Worm (Caenorhabditis elegans): ENCODE results near the gene sma-3.

ce11 chrIII:6888497-6888896 lies 24.7 kb upstream of the sma-3 start:
- TF ChIP-seq flt-1 (GFP tag; IDR thresholded peaks at IDR 0.05): 0 out of 2 replicates have a peak, but pooled peaks have one; percentile 39
- TF ChIP-seq ztf-23 (GFP tag; IDR thresholded peaks at IDR 0.05): 0 out of 2 replicates have a peak, but pooled peaks have one; percentile 65
- peak; percentile 60; the same call in 1 of the 2 replicates for TF ChIP-seq tab-1 (GFP tag; IDR thresholded peaks at IDR 0.05)
- no peak for TF ChIP-seq T22C8.4 (GFP tag; IDR thresholded peaks at IDR 0.05)
- no peak for TF ChIP-seq ref-1 (GFP tag; conservative IDR thresholded peaks at IDR 0.05)
- TF ChIP-seq med-1 (GFP tag; optimal IDR thresholded peaks at IDR 0.05; ENCODE audit: insufficient read depth): no peak
- TF ChIP-seq ztf-29 (GFP tag; IDR thresholded peaks at IDR 0.05): no peak
